Worm (Caenorhabditis elegans) whole organism, early embryonic: ENCODE measurements around the gene F23F12.3.

Experiments used
- B0310.2 ChIP-seq: sonication (generic microtip); optimal IDR thresholded peaks from 2 replicates; lab custom pipeline; 2016; ENCODE audit warnings: mild to moderate bottlenecking, missing genetic modification characterization, missing compliant biosample characterization
- F13C5.2 ChIP-seq: sonication (generic microtip); optimal IDR thresholded peaks from 2 replicates; lab custom pipeline; 2017; ENCODE audit warnings: mild to moderate bottlenecking, missing genetic modification characterization, inconsistent platforms, missing compliant biosample characterization
- aly-1 ChIP-seq: sonication (generic microtip); optimal IDR thresholded peaks from 2 replicates; lab custom pipeline; 2016; ENCODE audit warnings: missing genetic modification characterization, missing compliant biosample characterization
- ama-1 ChIP-seq: fragments of 150-350 bp; optimal IDR thresholded peaks from 2 replicates; lab custom pipeline; 2014
- ceh-13 ChIP-seq: fragments of 200-800 bp; sonication (Bioruptor generic); optimal IDR thresholded peaks from 2 replicates; lab custom pipeline; 2018; ENCODE audit warnings: mild to moderate bottlenecking, missing genetic modification characterization, missing compliant biosample characterization
- ceh-36 ChIP-seq: sonication (generic microtip); optimal IDR thresholded peaks from 2 replicates; lab custom pipeline; 2016; ENCODE audit warnings: missing genetic modification characterization, inconsistent platforms, missing compliant biosample characterization
- ets-7 ChIP-seq: sonication (generic microtip); optimal IDR thresholded peaks from 2 replicates; lab custom pipeline; 2016; ENCODE audit warnings: missing genotype, missing genetic modification characterization, missing compliant biosample characterization
- flt-1 ChIP-seq: fragments of 200-800 bp; sonication (Bioruptor generic); IDR thresholded peaks from 2 replicates; pipeline ENCODE4 v1.3.6; 2022; ENCODE audit warnings: missing genetic modification characterization, missing compliant biosample characterization
- hmbx-1 ChIP-seq: sonication (generic microtip); optimal IDR thresholded peaks from 2 replicates; lab custom pipeline; 2016; ENCODE audit warnings: mild to moderate bottlenecking, missing genetic modification characterization, missing compliant biosample characterization
- hmg-4 ChIP-seq: fragments of 200-800 bp; sonication (Bioruptor generic); optimal IDR thresholded peaks from 2 replicates; lab custom pipeline; 2018; ENCODE audit warnings: mild to moderate bottlenecking, missing genetic modification characterization, missing compliant biosample characterization
- hnd-1 ChIP-seq: sonication (generic microtip); optimal IDR thresholded peaks from 2 replicates; lab custom pipeline; 2016; ENCODE audit warnings: missing genetic modification characterization, missing compliant biosample characterization
- pes-1 ChIP-seq: fragments of 200-800 bp; sonication (Bioruptor generic); IDR thresholded peaks from 2 replicates; pipeline ENCODE4 v1.3.6; 2022; ENCODE audit warnings: missing genetic modification reagents, missing genetic modification characterization, missing compliant biosample characterization
- scrt-1 ChIP-seq: fragments of 200-800 bp; sonication (Bioruptor generic); IDR thresholded peaks from 2 replicates; pipeline ENCODE4 v1.3.6; 2022; ENCODE audit warnings: missing genetic modification characterization, missing compliant biosample characterization
- sea-1 ChIP-seq: fragments of 200-800 bp; sonication (Bioruptor generic); conservative IDR thresholded peaks from 2 replicates; pipeline ENCODE4 v1.3.6; 2022; ENCODE audit warnings: missing genetic modification characterization, missing compliant biosample characterization
- tbx-11 ChIP-seq: fragments of 200-800 bp; sonication (Bioruptor generic); IDR thresholded peaks from 2 replicates; pipeline ENCODE4 v1.3.6; 2022; ENCODE audit warnings: missing genetic modification characterization, missing compliant biosample characterization
- tbx-37 ChIP-seq: fragments of 200-800 bp; sonication (Bioruptor generic); conservative IDR thresholded peaks from 2 replicates; pipeline ENCODE4 v1.3.6; 2022; ENCODE audit warnings: missing genetic modification reagents, missing genetic modification characterization, missing compliant biosample characterization
- tra-4 ChIP-seq: sonication (generic microtip); optimal IDR thresholded peaks from 2 replicates; lab custom pipeline; 2017; ENCODE audit warnings: missing genetic modification characterization, missing compliant biosample characterization

F23F12.3 gene

ce11 chrIII:6498176-6498575 lies 2.1 kb upstream of the F23F12.3 start, which contains the start of gene sdz-15:
Gene sdz-15 (plus strand): TSS chrIII:6498476.
- no peak for TF ChIP-seq tbx-37 (GFP tag; lab: Robert Waterston, UW)
- TF ChIP-seq sea-1 (GFP tag; lab: Robert Waterston, UW), result no peak
- no peak for TF ChIP-seq tbx-11 (GFP tag; lab: Robert Waterston, UW)
- no peak for TF ChIP-seq F13C5.2 (tag; lab: Kevin White, UChicago)
- TF ChIP-seq hmg-4 (GFP tag; lab: Kevin White, UChicago), result no peak

ce11 chrIII:6499102-6499501 lies 1.2 kb upstream of the F23F12.3 start:
- TF ChIP-seq tbx-11 (GFP tag; lab: Robert Waterston, UW) (no peak), pes-1 (GFP tag; lab: Robert Waterston, UW) (no peak), hnd-1 (tag; lab: Kevin White, UChicago) (no peak)

ce11 chrIII:6507832-6508231 lies 7.5 kb downstream of the F23F12.3 start, which contains the start of gene F23F12.12:
Gene F23F12.12 (plus strand): TSS chrIII:6508132.
- TF ChIP-seq tbx-37 (GFP tag; lab: Robert Waterston, UW) (no peak), ceh-13 (no peak), flt-1 (no peak), hnd-1 (tag; lab: Kevin White, UChicago) (no peak)

- no peak for TF ChIP-seq ets-7 (tag; lab: Kevin White, UChicago)
- TF ChIP-seq hnd-1 (tag; lab: Kevin White, UChicago), result no peak
- no peak for TF ChIP-seq flt-1
- no peak for TF ChIP-seq sea-1 (GFP tag; lab: Robert Waterston, UW)
- no peak for TF ChIP-seq scrt-1 (GFP tag; lab: Robert Waterston, UW)
- no peak for TF ChIP-seq pes-1 (GFP tag; lab: Robert Waterston, UW)
- TF ChIP-seq ceh-36 (tag; lab: Kevin White, UChicago), result no peak
- TF ChIP-seq aly-1 (tag; lab: Kevin White, UChicago), result no peak
- no peak for TF ChIP-seq B0310.2 (tag; lab: Kevin White, UChicago)
- no peak for TF ChIP-seq hmbx-1 (tag; lab: Kevin White, UChicago)
- no peak for TF ChIP-seq ceh-13
- no peak for TF ChIP-seq hmg-4 (GFP tag; lab: Kevin White, UChicago)
- no peak for TF ChIP-seq tra-4 (tag; lab: Kevin White, UChicago)
- no peak for TF ChIP-seq ama-1 (lab: Kevin White, UChicago)
- TF ChIP-seq F13C5.2 (tag; lab: Kevin White, UChicago), result no peak
- no peak for TF ChIP-seq tbx-37 (GFP tag; lab: Robert Waterston, UW)
- no peak for TF ChIP-seq tbx-11 (GFP tag; lab: Robert Waterston, UW)
Measured at ce11 chrIII:6508327-6508726, 8.0 kb downstream of the F23F12.3 start.

ce11 chrIII:6509301-6509700 lies 9.0 kb downstream of the F23F12.3 start:
- no peak for TF ChIP-seq tbx-11 (GFP tag; lab: Robert Waterston, UW)
- TF ChIP-seq hnd-1 (tag; lab: Kevin White, UChicago), result no peak
- no peak for TF ChIP-seq ceh-13
- TF ChIP-seq hmg-4 (GFP tag; lab: Kevin White, UChicago), result no peak

- TF ChIP-seq tbx-11 (GFP tag; lab: Robert Waterston, UW) (no peak), scrt-1 (GFP tag; lab: Robert Waterston, UW) (no peak), ceh-13 (no peak), tbx-37 (GFP tag; lab: Robert Waterston, UW) (no peak), ceh-36 (tag; lab: Kevin White, UChicago) (no peak), F13C5.2 (tag; lab: Kevin White, UChicago) (no peak), pes-1 (GFP tag; lab: Robert Waterston, UW) (no peak), flt-1 (no peak), aly-1 (tag; lab: Kevin White, UChicago) (no peak), tra-4 (tag; lab: Kevin White, UChicago) (no peak), ama-1 (lab: Kevin White, UChicago) (no peak), hmg-4 (GFP tag; lab: Kevin White, UChicago) (no peak), hmbx-1 (tag; lab: Kevin White, UChicago) (no peak), sea-1 (GFP tag; lab: Robert Waterston, UW) (no peak), hnd-1 (tag; lab: Kevin White, UChicago) (no peak), B0310.2 (tag; lab: Kevin White, UChicago) (no peak), ets-7 (tag; lab: Kevin White, UChicago) (no peak)
Measured at ce11 chrIII:6514673-6515072, 14.4 kb downstream of the F23F12.3 start, which contains the start of gene acr-5. Gene acr-5 (minus strand): TSS chrIII:6514773.

ce11 chrIII:6519949-6520348 lies 19.6 kb downstream of the F23F12.3 start, which contains the start of gene C09E7.10:
Gene C09E7.10 (minus strand): TSS chrIII:6520049.
- TF ChIP-seq tbx-11 (GFP tag; lab: Robert Waterston, UW), result no peak
- TF ChIP-seq ceh-36 (tag; lab: Kevin White, UChicago), result no peak
- no peak for TF ChIP-seq aly-1 (tag; lab: Kevin White, UChicago)
- no peak for TF ChIP-seq hmg-4 (GFP tag; lab: Kevin White, UChicago)
- TF ChIP-seq ama-1 (lab: Kevin White, UChicago), result no peak
- no peak for TF ChIP-seq sea-1 (GFP tag; lab: Robert Waterston, UW)
- TF ChIP-seq B0310.2 (tag; lab: Kevin White, UChicago), result no peak
- no peak for TF ChIP-seq hmbx-1 (tag; lab: Kevin White, UChicago)
- TF ChIP-seq hnd-1 (tag; lab: Kevin White, UChicago), result no peak
- TF ChIP-seq tbx-37 (GFP tag; lab: Robert Waterston, UW), result no peak

ce11 chrIII:6525557-6525956 lies 25.2 kb downstream of the F23F12.3 start, which contains the start of gene oig-1:
Gene oig-1 (minus strand): TSS chrIII:6525657.
- TF ChIP-seq tra-4 (tag; lab: Kevin White, UChicago) (no peak), flt-1 (no peak), pes-1 (GFP tag; lab: Robert Waterston, UW) (no peak), ets-7 (tag; lab: Kevin White, UChicago) (no peak), aly-1 (tag; lab: Kevin White, UChicago) (no peak)
